Fruit fly (Drosophila melanogaster) whole organism, prepupa: Measurements from ENCODE around the gene SkpD.

Experiments
- CG10631 ChIP-seq: fragments of 200-800 bp; sonication (Bioruptor generic); optimal IDR thresholded peaks from 2 replicates; lab custom pipeline; 2016; ENCODE audit warnings: missing biosample characterization, missing genetic modification characterization
- CG10669 ChIP-seq: fragments of 200-800 bp; sonication (Bioruptor generic); optimal IDR thresholded peaks from 3 replicates; lab custom pipeline; 2018; ENCODE audit warnings: missing biosample characterization, mild to moderate bottlenecking, missing genetic modification characterization, moderate library complexity
- CG15336 ChIP-seq: fragments of 200-800 bp; sonication (Bioruptor generic); IDR thresholded peaks from 2 replicates; pipeline ENCODE4 v1.3.6; 2022; ENCODE audit warnings: missing biosample characterization, missing genetic modification characterization
- CG1621 ChIP-seq: fragments of 200-800 bp; sonication (Bioruptor generic); optimal IDR thresholded peaks from 3 replicates; lab custom pipeline; 2018; ENCODE audit warnings: missing biosample characterization, mild to moderate bottlenecking, missing genetic modification characterization
- CG16779 ChIP-seq: fragments of 200-800 bp; sonication (Bioruptor generic); optimal IDR thresholded peaks from 3 replicates; lab custom pipeline; 2017; ENCODE audit warnings: missing biosample characterization, mild to moderate bottlenecking, missing genetic modification characterization
- CG34406 ChIP-seq: fragments of 200-800 bp; sonication (Bioruptor generic); optimal IDR thresholded peaks from 3 replicates; lab custom pipeline; 2016; ENCODE audit warnings: missing biosample characterization, missing genetic modification characterization
- CG4318 ChIP-seq: fragments of 200-800 bp; sonication (Bioruptor generic); optimal IDR thresholded peaks from 3 replicates; lab custom pipeline; 2017; ENCODE audit warnings: missing biosample characterization, mild to moderate bottlenecking, missing genetic modification characterization
- CG6163 ChIP-seq: fragments of 200-800 bp; sonication (Bioruptor generic); IDR thresholded peaks from 3 replicates; pipeline ENCODE4 v1.3.6; 2022; ENCODE audit warnings: missing biosample characterization, missing genetic modification characterization
- CG6276 ChIP-seq: fragments of 200-800 bp; sonication (Bioruptor generic); optimal IDR thresholded peaks from 2 replicates; lab custom pipeline; 2017; ENCODE audit warnings: missing biosample characterization, mild to moderate bottlenecking, missing genetic modification characterization
- CG6792 ChIP-seq: fragments of 200-800 bp; sonication (Bioruptor generic); optimal IDR thresholded peaks from 3 replicates; lab custom pipeline; 2016; ENCODE audit warnings: missing biosample characterization, missing genetic modification characterization
- CG6854 ChIP-seq: fragments of 200-800 bp; sonication (Bioruptor generic); optimal IDR thresholded peaks from 2 replicates; lab custom pipeline; 2017; ENCODE audit warnings: missing biosample characterization, mild to moderate bottlenecking, missing genetic modification characterization
- CG8119 ChIP-seq: fragments of 200-800 bp; sonication (Bioruptor generic); IDR thresholded peaks from 3 replicates; pipeline ENCODE4 v1.3.6; 2022; ENCODE audit warnings: missing biosample characterization, missing genetic modification characterization
- CG8319 ChIP-seq: fragments of 200-800 bp; sonication (Bioruptor generic); optimal IDR thresholded peaks from 3 replicates; lab custom pipeline; 2016; ENCODE audit warnings: missing biosample characterization, missing genetic modification characterization
- CG8632 ChIP-seq: fragments of 200-800 bp; sonication (Bioruptor generic); optimal IDR thresholded peaks from 3 replicates; lab custom pipeline; 2016; ENCODE audit warnings: missing biosample characterization, missing genetic modification characterization
- Eip75B ChIP-seq: fragments of 200-800 bp; sonication (Bioruptor generic); optimal IDR thresholded peaks from 3 replicates; lab custom pipeline; 2016; ENCODE audit warnings: missing biosample characterization, missing genetic modification characterization
- Eip78C ChIP-seq: fragments of 200-800 bp; sonication (Bioruptor generic); peaks from one replicate; lab custom pipeline; 2016; ENCODE audit warnings: missing biosample characterization, missing genetic modification characterization
- Ets21C ChIP-seq: fragments of 200-800 bp; sonication (Bioruptor generic); optimal IDR thresholded peaks from 3 replicates; lab custom pipeline; 2016; ENCODE audit warnings: missing biosample characterization, missing genetic modification characterization
- Ets96B ChIP-seq: fragments of 200-800 bp; optimal IDR thresholded peaks from 2 replicates; lab custom pipeline; 2019; ENCODE audit warnings: missing biosample characterization, mild to moderate bottlenecking, missing genetic modification characterization, moderate library complexity
- Smox ChIP-seq: fragments of 200-800 bp; sonication (Bioruptor generic); optimal IDR thresholded peaks from 3 replicates; lab custom pipeline; 2016; ENCODE audit warnings: missing biosample characterization, missing genetic modification characterization
- Sox102F ChIP-seq: fragments of 200-800 bp; sonication (Bioruptor generic); optimal IDR thresholded peaks from 2 replicates; lab custom pipeline; 2016; ENCODE audit warnings: missing biosample characterization, mild to moderate bottlenecking, missing genetic modification characterization
- Sox14 ChIP-seq: fragments of 200-800 bp; sonication (Bioruptor generic); optimal IDR thresholded peaks from 3 replicates; lab custom pipeline; 2016; ENCODE audit warnings: missing biosample characterization, missing genetic modification characterization
- acj6 ChIP-seq: fragments of 200-800 bp; sonication (Bioruptor generic); optimal IDR thresholded peaks from 3 replicates; lab custom pipeline; 2016; ENCODE audit warnings: missing biosample characterization, missing genetic modification characterization
- eg ChIP-seq: fragments of 200-800 bp; sonication (Bioruptor generic); IDR thresholded peaks from 3 replicates; pipeline ENCODE4 v1.3.6; 2022; ENCODE audit warnings: missing biosample characterization, missing genetic modification characterization
- esn ChIP-seq: fragments of 200-800 bp; sonication (Bioruptor generic); optimal IDR thresholded peaks from 2 replicates; lab custom pipeline; 2016; ENCODE audit warnings: missing biosample characterization, mild to moderate bottlenecking, missing genetic modification characterization, moderate library complexity
- fd59A ChIP-seq: fragments of 200-800 bp; sonication (Bioruptor generic); optimal IDR thresholded peaks from 2 replicates; lab custom pipeline; 2017; ENCODE audit warnings: missing biosample characterization, mild to moderate bottlenecking, missing genetic modification characterization, missing genetic modification reagents
- fkh ChIP-seq: fragments of 200-800 bp; sonication (Bioruptor generic); optimal IDR thresholded peaks from 3 replicates; lab custom pipeline; 2017; ENCODE audit warnings: missing biosample characterization, mild to moderate bottlenecking, missing genetic modification characterization, moderate library complexity
- lz ChIP-seq: fragments of 200-800 bp; sonication (Bioruptor generic); optimal IDR thresholded peaks from 3 replicates; lab custom pipeline; 2016; ENCODE audit warnings: missing biosample characterization, missing genetic modification characterization
- salr ChIP-seq, 2 experiments: fragments of 200-800 bp; sonication (Bioruptor generic); optimal IDR thresholded peaks; 3 replicates each; lab custom pipeline; 2016 to 2018; ENCODE audit warnings: missing biosample characterization in 2 of 2, missing genetic modification characterization in 2 of 2, mild to moderate bottlenecking in 1 of 2
- ss ChIP-seq, 2 experiments: fragments of 200-800 bp; sonication (Bioruptor generic); optimal IDR thresholded peaks; 2 replicates in 1 of 2; 3 replicates in 1 of 2; lab custom pipeline; 2017 to 2018; ENCODE audit warnings: mild to moderate bottlenecking in 2 of 2, missing biosample characterization in 2 of 2, missing genetic modification characterization in 2 of 2, moderate library complexity in 1 of 2
- svp ChIP-seq: fragments of 200-800 bp; sonication (Bioruptor generic); peaks from one replicate; lab custom pipeline; 2016; ENCODE audit warnings: missing biosample characterization, missing genetic modification characterization
- vri ChIP-seq: fragments of 200-800 bp; sonication (Bioruptor generic); optimal IDR thresholded peaks from 3 replicates; lab custom pipeline; 2016; ENCODE audit warnings: missing biosample characterization, mild to moderate bottlenecking, missing genetic modification characterization

Gene SkpD

DNA sequence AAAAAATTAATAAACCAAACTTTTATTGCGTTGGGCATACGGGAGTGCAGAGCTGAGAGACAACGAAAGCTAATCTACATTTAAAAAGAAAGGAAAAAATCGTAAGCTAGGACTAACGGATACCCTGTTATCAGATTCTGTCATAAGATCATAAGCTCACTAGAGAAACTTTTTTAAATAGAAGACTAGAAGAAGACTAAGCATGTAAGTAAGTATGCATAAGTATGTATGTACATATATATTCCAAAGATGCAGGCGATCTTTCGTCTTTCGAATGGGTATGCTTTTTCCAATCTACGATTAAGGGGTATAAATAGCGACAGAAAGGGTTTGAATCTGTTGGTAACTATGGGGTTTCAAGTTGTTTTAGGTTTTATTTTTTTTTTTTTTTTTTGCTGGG, 27.7 kb upstream of the SkpD start (continued):
- no peak for TF ChIP-seq esn (GFP tag; lab: Kevin White, UChicago)
- no peak for TF ChIP-seq CG4318
- TF ChIP-seq Eip75B (GFP tag; lab: Kevin White, UChicago) = peak; percentile 49
- TF ChIP-seq fd59A = peak; percentile 24
- TF ChIP-seq CG8319 (GFP tag; lab: Kevin White, UChicago) = no peak
- TF ChIP-seq, all 60 proteins: peak for 23

DNA sequence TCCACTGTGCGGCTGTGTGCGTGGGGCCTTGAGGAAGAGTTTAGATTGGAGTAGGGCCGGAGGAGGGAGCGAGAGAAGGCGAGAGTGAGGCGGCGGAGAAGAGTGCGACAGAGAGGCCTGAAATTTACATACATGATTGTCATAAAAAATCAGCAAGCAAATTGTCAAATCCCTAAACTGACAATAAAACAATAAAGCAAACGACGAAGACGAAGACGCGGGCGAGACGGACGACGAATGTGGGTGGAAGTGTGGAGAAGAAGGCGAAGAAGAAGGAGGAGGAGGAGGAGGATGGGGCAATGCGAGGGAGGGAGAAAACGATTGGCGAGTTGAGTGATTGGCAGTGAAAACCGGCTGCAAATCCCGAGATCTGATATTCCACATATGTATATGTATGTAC, 27.1 kb upstream of the SkpD start:
- no peak for TF ChIP-seq CG10631
- no peak for TF ChIP-seq Eip75B (GFP tag; lab: Kevin White, UChicago)
- TF ChIP-seq acj6 (GFP tag; lab: Kevin White, UChicago) = no peak
- TF ChIP-seq CG6792 = no peak

DNA sequence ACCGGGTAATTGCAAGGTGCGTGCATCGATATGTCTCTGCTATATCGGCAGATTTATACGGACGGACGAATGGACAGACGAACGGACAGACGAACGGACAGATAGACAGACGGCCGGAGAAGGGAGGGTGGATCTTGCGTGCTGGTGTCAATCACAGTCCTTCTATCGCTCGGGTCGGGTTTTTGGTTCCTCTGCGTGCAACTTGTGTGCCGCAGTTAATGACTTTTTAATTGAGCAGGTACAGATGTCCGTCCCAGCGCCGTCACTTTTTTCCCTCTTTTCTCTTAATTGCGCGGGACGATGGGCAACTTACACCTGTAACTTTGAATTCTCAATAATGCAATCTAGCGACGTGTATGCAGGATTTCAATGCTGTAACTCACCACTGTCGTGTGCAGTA, 25.7 kb upstream of the SkpD start:
- TF ChIP-seq ss (GFP tag; optimal IDR thresholded peaks at IDR 0.05; lab: Kevin White, UChicago) (peak in 1 of 2 experiments; percentile 85), CG1621 (tag; lab: Kevin White, UChicago) (no peak), CG6163 (GFP tag; lab: Robert Waterston, UW) (no peak), Smox (GFP tag; lab: Kevin White, UChicago) (no peak), lz (GFP tag; lab: Kevin White, UChicago) (no peak), CG10669 (no peak)

dm6 chrX:19787921-19788620, 24.5 kb upstream of the SkpD start:
- TF ChIP-seq Ets21C (GFP tag; lab: Kevin White, UChicago) (no peak), esn (GFP tag; lab: Kevin White, UChicago) (no peak), eg (GFP tag; lab: Robert Waterston, UW) (no peak), CG8119 (GFP tag; lab: Robert Waterston, UW) (no peak), CG8319 (GFP tag; lab: Kevin White, UChicago) (no peak), CG16779 (no peak), svp (GFP tag; lab: Kevin White, UChicago) (no peak), Smox (GFP tag; lab: Kevin White, UChicago) (no peak), vri (GFP tag; lab: Kevin White, UChicago) (no peak), Eip78C (GFP tag; lab: Kevin White, UChicago) (peak; percentile 38), CG6276 (GFP tag; lab: Kevin White, UChicago) (no peak), CG34406 (no peak), CG6854 (GFP tag; lab: Kevin White, UChicago) (no peak), salr (GFP tag; optimal IDR thresholded peaks at IDR 0.05; lab: Kevin White, UChicago) (no peak), CG6163 (GFP tag; lab: Robert Waterston, UW) (peak; percentile 36; the same call in 1 of the 3 replicates), Eip75B (GFP tag; lab: Kevin White, UChicago) (no peak), ss (GFP tag; optimal IDR thresholded peaks at IDR 0.05; lab: Kevin White, UChicago) (no peak), CG4318 (no peak), Ets96B (tag; lab: Kevin White, UChicago) (no peak), fkh (GFP tag; lab: Kevin White, UChicago) (peak; percentile 65), Sox14 (GFP tag; lab: Kevin White, UChicago) (no peak)

dm6 chrX:19788621-19788944, 23.9 kb upstream of the SkpD start:
- no peak for TF ChIP-seq CG15336 (GFP tag; lab: Robert Waterston, UW)
- TF ChIP-seq Eip75B (GFP tag; lab: Kevin White, UChicago) = no peak
- no peak for TF ChIP-seq CG8632
- no peak for TF ChIP-seq Sox102F (GFP tag; lab: Kevin White, UChicago)
- no peak for TF ChIP-seq Eip78C (GFP tag; lab: Kevin White, UChicago)
- no peak for TF ChIP-seq Ets21C (GFP tag; lab: Kevin White, UChicago)
